Worm (Caenorhabditis elegans): ENCODE results near the gene sysm-1.

- TF ChIP-seq lin-38 (GFP tag; IDR thresholded peaks at IDR 0.05): no peak
- no peak for TF ChIP-seq unc-39 (tag; optimal IDR thresholded peaks at IDR 0.05)
- TF ChIP-seq mdl-1 (tag; optimal IDR thresholded peaks at IDR 0.05): no peak
- TF ChIP-seq snpc-4 (tag; optimal IDR thresholded peaks at IDR 0.05): no peak
- no peak for TF ChIP-seq mxl-2 (GFP tag; conservative IDR thresholded peaks at IDR 0.05)
- TF ChIP-seq ceh-20 (GFP tag; IDR thresholded peaks at IDR 0.05): no peak
- TF ChIP-seq lin-13 (GFP tag; optimal IDR thresholded peaks at IDR 0.05): no peak
- no peak for TF ChIP-seq unc-62 (GFP tag; optimal IDR thresholded peaks at IDR 0.05 in 1 of 2)
- TF ChIP-seq unc-62 (tag; optimal IDR thresholded peaks at IDR 0.05): no peak
- no peak for TF ChIP-seq nhr-77 (tag; optimal IDR thresholded peaks at IDR 0.05)
- no peak for TF ChIP-seq mep-1 (tag; optimal IDR thresholded peaks at IDR 0.05)
- no peak for TF ChIP-seq nhr-11 (tag; optimal IDR thresholded peaks at IDR 0.05)
- TF ChIP-seq hlh-30 (tag; optimal IDR thresholded peaks at IDR 0.05; ENCODE audit: insufficient read depth): peak; percentile 6
- no peak for TF ChIP-seq lin-15B (tag; optimal IDR thresholded peaks at IDR 0.05)
- TF ChIP-seq dmd-8 (GFP tag; IDR thresholded peaks at IDR 0.05): no peak
Measured at ce11 chrII:9125007-9125406, 42.0 kb upstream of the sysm-1 start.
